Fruit fly (Drosophila melanogaster): ENCODE data around the gene cwo.
"Not testable (repeated sequence)": the region's sequence is repeated elsewhere in the genome, so short reads cannot be mapped to it uniquely, and the experiment has no call there.

cwo gene

dm6 chr3R:10388128-10389026, at the start of gene cwo:
Gene cwo (plus strand): TSS chr3R:10388258.
- TF ChIP-seq Dll (optimal IDR thresholded peaks at IDR 0.05) (no peak), pan (optimal IDR thresholded peaks at IDR 0.05) (no peak), psq (optimal IDR thresholded peaks at IDR 0.05) (no peak), usp (GFP tag; optimal IDR thresholded peaks at IDR 0.05) (no peak)

DNA sequence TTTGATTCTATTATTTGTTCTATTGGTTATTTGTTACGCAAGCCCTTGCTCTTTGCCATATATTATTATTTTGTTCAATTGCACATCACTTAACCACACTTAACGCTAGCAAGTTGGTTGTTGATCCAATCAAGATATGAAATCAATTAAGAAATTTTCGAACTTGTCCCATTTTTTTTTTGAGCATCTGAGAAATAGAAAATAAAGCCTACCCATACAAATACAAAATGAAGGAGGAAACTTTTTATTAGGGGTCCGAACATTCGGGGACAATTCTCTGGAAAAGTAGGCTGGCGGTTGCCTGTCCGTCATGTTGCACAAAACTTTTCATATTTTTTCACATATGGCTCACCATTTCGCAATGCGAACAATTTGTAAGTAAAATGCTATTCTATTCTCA, 47.4 kb upstream of the cwo start, which contains the start of gene CG18545:
CG18545 (plus strand) TSS at position 301 of the 400 bp plus-strand sequence.
- not testable (repeated sequence) for TF ChIP-seq usp (GFP tag; optimal IDR thresholded peaks at IDR 0.05); pan (optimal IDR thresholded peaks at IDR 0.05); EcR (GFP tag; optimal IDR thresholded peaks at IDR 0.05)

DNA sequence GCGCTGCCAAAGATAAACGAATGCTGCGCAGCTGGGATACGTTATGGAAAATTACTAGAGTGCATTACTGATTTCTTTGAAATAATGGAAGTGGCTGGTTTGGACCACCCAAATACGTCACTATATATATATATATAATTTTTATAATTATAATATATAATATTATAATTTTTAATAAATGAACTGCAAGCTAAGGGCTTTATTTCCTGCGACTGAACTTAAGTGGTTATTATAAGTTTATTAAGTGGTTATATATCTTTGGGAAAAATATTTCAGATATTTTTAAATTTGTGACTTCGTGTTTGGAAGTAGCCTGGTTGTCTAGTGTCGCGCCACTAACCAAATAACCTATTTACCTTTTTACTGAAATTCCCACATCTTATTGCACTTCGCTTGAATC, 39.6 kb upstream of the cwo start, which contains the start of gene CG31406:
CG31406 (plus strand) TSS at position 301 of the 400 bp plus-strand sequence.
- TF ChIP-seq CG8478 (optimal IDR thresholded peaks at IDR 0.05); usp (GFP tag; optimal IDR thresholded peaks at IDR 0.05); EcR (GFP tag; optimal IDR thresholded peaks at IDR 0.05): not testable (repeated sequence)

- TF ChIP-seq CG8478 (optimal IDR thresholded peaks at IDR 0.05) (no peak), psq (optimal IDR thresholded peaks at IDR 0.05) (no peak), Dll (optimal IDR thresholded peaks at IDR 0.05) (no peak), EcR (GFP tag; optimal IDR thresholded peaks at IDR 0.05) (no peak), pan (optimal IDR thresholded peaks at IDR 0.05) (no peak), usp (GFP tag; optimal IDR thresholded peaks at IDR 0.05) (no peak)
Observed at dm6 chr3R:10349987-10350386, 38.1 kb upstream of the cwo start, which contains the start of gene jumu. Gene jumu (plus strand): TSS chr3R:10350182.

DNA sequence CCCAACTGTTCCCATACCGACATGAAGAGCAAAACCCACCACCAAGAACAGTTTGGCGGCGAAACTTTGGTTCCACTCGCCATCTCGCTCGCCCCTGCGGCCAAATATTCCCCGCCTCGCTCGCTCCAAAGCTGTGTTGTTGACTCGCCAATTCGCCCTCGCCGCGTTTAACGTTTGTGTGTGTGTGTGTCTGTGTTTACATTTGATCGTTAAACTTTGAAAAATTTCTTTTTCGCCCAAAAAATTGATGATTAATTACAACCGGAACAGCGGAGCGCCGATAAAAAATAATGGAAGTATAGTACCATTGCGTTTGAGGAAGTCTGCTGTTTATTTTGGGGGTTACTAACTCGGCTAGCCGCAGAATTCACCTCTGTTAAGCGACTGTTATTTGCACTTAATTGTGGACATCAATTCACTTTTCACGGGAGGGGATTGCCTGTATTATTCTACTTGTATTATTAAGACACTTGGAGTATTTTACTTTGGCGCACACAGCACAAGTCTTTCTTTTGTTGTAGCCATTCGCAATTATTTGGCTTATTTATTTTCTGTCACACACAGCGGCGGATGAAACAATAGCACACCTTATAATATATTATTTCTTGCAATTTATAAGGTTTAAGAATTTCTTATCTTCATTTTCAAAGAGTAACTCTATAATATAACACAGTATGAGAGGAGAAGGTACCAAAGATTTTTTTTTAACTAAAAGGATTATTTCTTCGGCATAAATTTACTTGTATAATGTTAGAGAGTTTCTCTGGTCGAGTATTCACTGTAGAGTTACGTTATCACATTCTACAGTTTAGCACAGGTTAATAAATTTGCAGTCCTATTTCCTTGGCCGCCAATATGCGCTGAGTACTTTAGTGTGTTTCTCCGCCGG, 37.1 kb upstream of the cwo start:
- no peak for TF ChIP-seq usp (GFP tag; optimal IDR thresholded peaks at IDR 0.05)
- no peak for TF ChIP-seq EcR (GFP tag; optimal IDR thresholded peaks at IDR 0.05)
- no peak for TF ChIP-seq pan (optimal IDR thresholded peaks at IDR 0.05)
- no peak for TF ChIP-seq CG8478 (optimal IDR thresholded peaks at IDR 0.05)
- no peak for TF ChIP-seq psq (optimal IDR thresholded peaks at IDR 0.05)

- TF ChIP-seq psq (optimal IDR thresholded peaks at IDR 0.05) (no peak), EcR (GFP tag; optimal IDR thresholded peaks at IDR 0.05) (peak; percentile 44 to 79)
Observed at dm6 chr3R:10351960-10352458, 36.0 kb upstream of the cwo start.

DNA sequence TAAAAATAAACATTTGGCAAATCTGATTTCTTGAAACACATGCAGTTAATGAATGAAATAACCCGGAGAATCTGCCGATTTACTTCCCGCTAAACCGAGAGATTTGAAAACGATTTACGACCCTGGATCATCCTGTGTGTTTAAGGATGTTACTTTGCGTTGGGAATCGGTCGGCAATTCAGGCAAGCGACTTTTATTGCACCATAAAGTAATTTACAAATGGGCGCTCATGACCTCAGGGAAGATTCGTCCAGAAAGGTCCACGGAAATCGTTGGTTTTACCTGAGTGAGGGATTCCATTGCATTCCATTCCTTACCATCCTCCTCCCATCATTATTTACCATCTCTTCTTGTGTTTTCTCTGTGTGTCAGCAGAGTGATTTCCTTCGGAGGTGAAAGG, 35.2 kb upstream of the cwo start:
- TF ChIP-seq psq (optimal IDR thresholded peaks at IDR 0.05) (no peak), EcR (GFP tag; optimal IDR thresholded peaks at IDR 0.05) (no peak), pan (optimal IDR thresholded peaks at IDR 0.05) (no peak), CG8478 (optimal IDR thresholded peaks at IDR 0.05) (no peak), usp (GFP tag; optimal IDR thresholded peaks at IDR 0.05) (no peak)

dm6 chr3R:10353932-10354703, 33.9 kb upstream of the cwo start:
- TF ChIP-seq Dll (optimal IDR thresholded peaks at IDR 0.05): no peak

DNA sequence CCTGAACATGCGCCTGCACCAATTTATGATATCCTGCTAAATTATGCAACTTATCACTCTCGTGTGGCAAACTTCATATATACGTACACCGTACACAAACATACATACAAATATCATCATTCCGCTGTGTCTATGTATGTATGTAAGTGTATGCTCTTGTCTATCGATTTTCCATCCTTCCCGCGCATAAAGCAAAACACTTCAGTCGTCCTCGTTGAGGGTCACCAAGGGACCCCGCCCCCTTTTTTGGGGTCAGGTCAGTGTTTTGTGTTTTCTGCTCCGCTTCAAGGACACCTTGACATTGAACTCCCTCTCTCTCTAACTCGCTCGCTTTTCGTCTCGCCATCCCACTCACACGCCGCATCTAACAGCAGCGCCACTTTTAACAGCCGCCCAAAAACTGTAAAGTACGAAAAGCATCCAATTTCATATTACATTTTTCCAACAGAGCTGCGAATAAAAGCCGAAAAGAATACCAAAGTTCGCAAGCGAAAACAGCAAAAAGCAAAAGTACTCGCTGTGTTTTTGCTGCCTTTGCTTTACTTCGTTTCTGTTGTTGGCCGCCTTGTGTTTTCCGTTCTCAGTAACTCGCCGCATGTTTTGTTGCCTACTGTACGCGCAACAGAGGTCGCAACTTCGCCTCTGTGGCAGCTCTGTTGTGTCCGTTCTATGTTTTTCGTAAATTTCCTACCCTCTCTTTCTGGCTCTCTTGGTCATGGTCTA, 32.1 kb upstream of the cwo start:
- TF ChIP-seq Dll (optimal IDR thresholded peaks at IDR 0.05) (no peak), CG8478 (optimal IDR thresholded peaks at IDR 0.05) (no peak), EcR (GFP tag; optimal IDR thresholded peaks at IDR 0.05) (no peak), usp (GFP tag; optimal IDR thresholded peaks at IDR 0.05) (no peak), psq (optimal IDR thresholded peaks at IDR 0.05) (no peak), pan (optimal IDR thresholded peaks at IDR 0.05) (no peak)

- TF ChIP-seq Dll (optimal IDR thresholded peaks at IDR 0.05): no peak
- TF ChIP-seq pan (optimal IDR thresholded peaks at IDR 0.05): no peak
- TF ChIP-seq EcR (GFP tag; optimal IDR thresholded peaks at IDR 0.05): peak in 1 of 2 experiments; percentile 17
- no peak for TF ChIP-seq psq (optimal IDR thresholded peaks at IDR 0.05)
Observed at dm6 chr3R:10356563-10357363, 31.3 kb upstream of the cwo start.

- no peak for TF ChIP-seq EcR (GFP tag; optimal IDR thresholded peaks at IDR 0.05)
- no peak for TF ChIP-seq psq (optimal IDR thresholded peaks at IDR 0.05)
- no peak for TF ChIP-seq CG8478 (optimal IDR thresholded peaks at IDR 0.05)
- no peak for TF ChIP-seq pan (optimal IDR thresholded peaks at IDR 0.05)
- no peak for TF ChIP-seq Dll (optimal IDR thresholded peaks at IDR 0.05)
- no peak for TF ChIP-seq usp (GFP tag; optimal IDR thresholded peaks at IDR 0.05)
Observed at dm6 chr3R:10357364-10357676, 30.7 kb upstream of the cwo start.

All from whole organism.